Worm (Caenorhabditis elegans) whole organism, early embryonic: Measurements from ENCODE around the gene Y53G8AR.9.

Experiments used
- B0310.2 ChIP-seq: sonication (generic microtip); optimal IDR thresholded peaks from 2 replicates; lab custom pipeline; 2016; ENCODE audit warnings: mild to moderate bottlenecking, missing genetic modification characterization, missing compliant biosample characterization
- F13C5.2 ChIP-seq: sonication (generic microtip); optimal IDR thresholded peaks from 2 replicates; lab custom pipeline; 2017; ENCODE audit warnings: mild to moderate bottlenecking, missing genetic modification characterization, inconsistent platforms, missing compliant biosample characterization
- aly-1 ChIP-seq: sonication (generic microtip); optimal IDR thresholded peaks from 2 replicates; lab custom pipeline; 2016; ENCODE audit warnings: missing genetic modification characterization, missing compliant biosample characterization
- ama-1 ChIP-seq: fragments of 150-350 bp; optimal IDR thresholded peaks from 2 replicates; lab custom pipeline; 2014
- ceh-13 ChIP-seq: fragments of 200-800 bp; sonication (Bioruptor generic); optimal IDR thresholded peaks from 2 replicates; lab custom pipeline; 2018; ENCODE audit warnings: mild to moderate bottlenecking, missing genetic modification characterization, missing compliant biosample characterization
- ceh-36 ChIP-seq: sonication (generic microtip); optimal IDR thresholded peaks from 2 replicates; lab custom pipeline; 2016; ENCODE audit warnings: missing genetic modification characterization, inconsistent platforms, missing compliant biosample characterization
- ets-7 ChIP-seq: sonication (generic microtip); optimal IDR thresholded peaks from 2 replicates; lab custom pipeline; 2016; ENCODE audit warnings: missing genotype, missing genetic modification characterization, missing compliant biosample characterization
- flt-1 ChIP-seq: fragments of 200-800 bp; sonication (Bioruptor generic); IDR thresholded peaks from 2 replicates; pipeline ENCODE4 v1.3.6; 2022; ENCODE audit warnings: missing genetic modification characterization, missing compliant biosample characterization
- hmbx-1 ChIP-seq: sonication (generic microtip); optimal IDR thresholded peaks from 2 replicates; lab custom pipeline; 2016; ENCODE audit warnings: mild to moderate bottlenecking, missing genetic modification characterization, missing compliant biosample characterization
- hmg-4 ChIP-seq: fragments of 200-800 bp; sonication (Bioruptor generic); optimal IDR thresholded peaks from 2 replicates; lab custom pipeline; 2018; ENCODE audit warnings: mild to moderate bottlenecking, missing genetic modification characterization, missing compliant biosample characterization
- hnd-1 ChIP-seq: sonication (generic microtip); optimal IDR thresholded peaks from 2 replicates; lab custom pipeline; 2016; ENCODE audit warnings: missing genetic modification characterization, missing compliant biosample characterization
- pes-1 ChIP-seq: fragments of 200-800 bp; sonication (Bioruptor generic); IDR thresholded peaks from 2 replicates; pipeline ENCODE4 v1.3.6; 2022; ENCODE audit warnings: missing genetic modification reagents, missing genetic modification characterization, missing compliant biosample characterization
- scrt-1 ChIP-seq: fragments of 200-800 bp; sonication (Bioruptor generic); IDR thresholded peaks from 2 replicates; pipeline ENCODE4 v1.3.6; 2022; ENCODE audit warnings: missing genetic modification characterization, missing compliant biosample characterization
- sea-1 ChIP-seq: fragments of 200-800 bp; sonication (Bioruptor generic); conservative IDR thresholded peaks from 2 replicates; pipeline ENCODE4 v1.3.6; 2022; ENCODE audit warnings: missing genetic modification characterization, missing compliant biosample characterization
- tbx-11 ChIP-seq: fragments of 200-800 bp; sonication (Bioruptor generic); IDR thresholded peaks from 2 replicates; pipeline ENCODE4 v1.3.6; 2022; ENCODE audit warnings: missing genetic modification characterization, missing compliant biosample characterization
- tbx-37 ChIP-seq: fragments of 200-800 bp; sonication (Bioruptor generic); conservative IDR thresholded peaks from 2 replicates; pipeline ENCODE4 v1.3.6; 2022; ENCODE audit warnings: missing genetic modification reagents, missing genetic modification characterization, missing compliant biosample characterization
- tra-4 ChIP-seq: sonication (generic microtip); optimal IDR thresholded peaks from 2 replicates; lab custom pipeline; 2017; ENCODE audit warnings: missing genetic modification characterization, missing compliant biosample characterization

Gene Y53G8AR.9

DNA sequence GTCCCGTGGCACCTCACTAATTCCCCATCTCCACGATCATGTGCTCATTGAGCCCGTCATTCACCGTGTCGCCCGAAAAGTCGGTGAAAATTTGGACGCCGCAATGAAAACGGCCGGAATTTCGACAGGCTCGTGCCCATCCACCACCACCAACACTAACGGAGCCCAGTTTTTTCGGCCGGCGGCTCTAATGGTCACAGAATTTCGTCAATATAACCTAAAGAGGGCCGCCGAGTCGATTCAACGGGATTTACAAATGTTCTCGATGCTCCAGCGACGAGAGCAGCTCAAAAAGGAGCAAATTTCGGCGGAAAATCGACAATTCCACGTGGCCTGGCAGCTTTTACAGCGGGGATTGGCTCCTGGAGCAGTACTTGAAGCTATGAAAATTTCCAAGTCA, 8.4 kb upstream of the Y53G8AR.9 start:
- TF ChIP-seq ceh-36 (no peak), aly-1 (tag; lab: Kevin White, UChicago) (no peak), ama-1 (no peak), scrt-1 (GFP tag; lab: Robert Waterston, UW) (no peak), hmg-4 (GFP tag; lab: Kevin White, UChicago) (no peak), F13C5.2 (tag; lab: Kevin White, UChicago) (no peak), ceh-13 (no peak), flt-1 (GFP tag; lab: Robert Waterston, UW) (no peak), ets-7 (tag; lab: Kevin White, UChicago) (no peak), tbx-37 (GFP tag; lab: Robert Waterston, UW) (no peak), pes-1 (no peak)

DNA sequence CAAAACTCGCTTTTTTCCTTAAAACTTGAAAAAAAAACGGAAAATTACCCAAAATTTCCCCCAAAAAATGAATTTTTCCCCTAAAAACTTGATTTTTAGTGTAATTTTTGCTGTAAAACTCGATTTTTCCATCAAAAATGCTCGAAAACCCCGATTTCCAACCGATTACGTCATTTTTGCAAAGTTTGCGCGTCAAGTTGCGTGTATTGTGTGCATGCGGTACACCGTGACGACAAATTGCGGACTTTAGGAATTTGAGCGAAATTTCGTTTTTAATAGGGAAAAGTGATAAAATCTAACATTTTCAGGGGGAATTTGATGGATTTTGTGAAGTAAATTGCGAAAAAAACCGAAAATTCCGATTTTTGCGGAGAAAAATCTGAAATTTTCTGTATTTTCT, 2.9 kb upstream of the Y53G8AR.9 start:
- TF ChIP-seq ceh-36, result no peak

- TF ChIP-seq ceh-13, result no peak
Measured at ce11 chrIII:3322317-3323010, 1.4 kb upstream of the Y53G8AR.9 start, which contains the start of gene phf-15. phf-15 (plus strand) TSS chrIII:3322853.

DNA sequence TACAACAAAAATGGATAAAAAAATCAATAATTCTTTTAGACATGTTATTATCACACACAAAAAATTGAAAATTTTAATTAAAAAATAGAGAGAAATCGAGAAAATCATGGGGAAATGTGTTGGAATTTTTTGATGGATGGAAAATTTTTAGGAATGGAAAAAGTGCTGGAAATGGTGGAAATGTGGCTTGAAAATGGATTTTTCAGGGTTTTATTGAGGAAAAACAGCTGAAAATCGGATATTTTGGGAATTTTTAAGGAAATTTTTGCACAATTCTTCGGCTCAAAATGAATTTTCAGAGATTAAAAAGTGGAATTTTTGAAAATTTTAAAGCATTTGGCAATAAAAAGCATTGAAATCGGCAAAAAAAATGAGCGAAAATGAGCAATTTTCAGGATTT, 3.2 kb downstream of the Y53G8AR.9 start:
- TF ChIP-seq ets-7 (tag; lab: Kevin White, UChicago) (no peak), flt-1 (GFP tag; lab: Robert Waterston, UW) (no peak), hmbx-1 (tag; lab: Kevin White, UChicago) (no peak), pes-1 (no peak)

- TF ChIP-seq tbx-37 (GFP tag; lab: Robert Waterston, UW) (no peak), flt-1 (GFP tag; lab: Robert Waterston, UW) (no peak), pes-1 (no peak), scrt-1 (GFP tag; lab: Robert Waterston, UW) (no peak), ceh-13 (no peak), ets-7 (tag; lab: Kevin White, UChicago) (no peak), ceh-36 (no peak), sea-1 (no peak), F13C5.2 (tag; lab: Kevin White, UChicago) (no peak), hnd-1 (tag; lab: Kevin White, UChicago) (no peak), tra-4 (tag; lab: Kevin White, UChicago) (no peak), hmg-4 (GFP tag; lab: Kevin White, UChicago) (no peak), hmbx-1 (tag; lab: Kevin White, UChicago) (no peak), ama-1 (no peak)
Measured at ce11 chrIII:3312111-3312510, 8.9 kb downstream of the Y53G8AR.9 start.

ce11 chrIII:3311607-3312006, 9.4 kb downstream of the Y53G8AR.9 start:
- TF ChIP-seq F13C5.2 (tag; lab: Kevin White, UChicago) (no peak), tra-4 (tag; lab: Kevin White, UChicago) (no peak), ceh-13 (no peak), scrt-1 (GFP tag; lab: Robert Waterston, UW) (no peak), hnd-1 (tag; lab: Kevin White, UChicago) (no peak), tbx-11 (no peak), ets-7 (tag; lab: Kevin White, UChicago) (no peak), hmg-4 (GFP tag; lab: Kevin White, UChicago) (no peak), tbx-37 (GFP tag; lab: Robert Waterston, UW) (no peak), sea-1 (no peak), ama-1 (no peak), B0310.2 (tag; lab: Kevin White, UChicago) (no peak), pes-1 (no peak), flt-1 (GFP tag; lab: Robert Waterston, UW) (no peak), hmbx-1 (tag; lab: Kevin White, UChicago) (no peak), aly-1 (tag; lab: Kevin White, UChicago) (no peak), ceh-36 (no peak)

DNA sequence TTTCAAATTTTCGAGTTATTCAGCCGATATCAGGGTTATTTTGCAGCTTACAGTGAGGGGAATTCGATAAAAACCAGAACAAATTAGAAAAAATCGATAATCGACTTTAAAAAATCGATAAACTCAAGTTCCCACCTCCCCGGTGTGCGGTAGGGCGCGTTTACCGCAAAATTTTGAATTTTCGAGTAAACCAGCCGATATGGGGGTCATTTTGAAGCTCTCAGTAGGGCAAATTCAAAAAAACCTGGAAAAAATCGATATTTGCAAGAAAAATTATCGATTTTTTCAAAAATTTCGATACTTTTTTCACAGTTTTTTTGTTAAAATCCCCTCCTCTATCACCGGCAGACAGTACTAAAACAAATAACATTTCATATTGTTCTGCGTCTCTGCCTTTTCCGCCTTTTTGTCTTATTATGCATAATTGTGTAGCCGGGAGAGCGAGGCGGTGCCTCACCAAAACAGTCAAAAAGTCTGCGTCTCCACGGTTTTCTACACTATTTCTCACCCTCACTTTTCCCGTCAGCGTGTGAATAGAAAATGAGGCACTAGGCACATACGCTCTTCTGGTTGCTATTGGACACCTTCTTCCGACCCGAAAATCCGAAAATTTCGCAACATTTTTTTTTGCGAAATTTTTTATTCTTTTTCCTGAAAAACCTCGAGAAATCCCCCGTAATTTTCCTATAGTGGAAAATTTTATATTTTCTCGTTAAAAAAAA, 10.0 kb downstream of the Y53G8AR.9 start, which contains the start of gene ral-1:
Gene ral-1 (plus strand): TSS at position 435 of the 722 bp plus-strand sequence.
- TF ChIP-seq hmg-4 (GFP tag; lab: Kevin White, UChicago) (peak; percentile 21), scrt-1 (GFP tag; lab: Robert Waterston, UW) (no peak)

DNA sequence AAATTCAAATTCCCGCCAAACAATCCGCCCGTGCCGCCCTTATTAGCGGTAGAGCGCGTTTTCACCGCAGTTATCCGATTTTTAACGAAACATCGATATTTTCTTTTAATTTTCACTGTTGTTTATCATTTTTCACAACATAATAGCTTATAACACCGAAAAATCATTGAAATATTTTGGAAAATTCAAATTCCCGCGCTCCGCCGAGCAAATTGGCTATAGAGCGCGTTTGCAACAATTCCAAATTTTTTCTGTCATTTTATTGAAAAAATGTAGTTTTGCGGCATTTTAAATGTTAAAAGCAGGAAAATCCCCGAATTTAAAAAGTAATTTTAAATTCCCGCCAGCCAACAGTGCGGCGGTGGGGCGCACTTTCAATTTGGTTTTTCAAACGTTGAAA, 11.3 kb downstream of the Y53G8AR.9 start:
- TF ChIP-seq hnd-1 (tag; lab: Kevin White, UChicago) (no peak), flt-1 (GFP tag; lab: Robert Waterston, UW) (no peak), aly-1 (tag; lab: Kevin White, UChicago) (no peak), pes-1 (no peak), scrt-1 (GFP tag; lab: Robert Waterston, UW) (no peak), ets-7 (tag; lab: Kevin White, UChicago) (no peak)
